Worm (Caenorhabditis elegans) whole organism, L4 larva: Measurements from ENCODE around the gene gst-44.
A peak's percentile ranks its signal among the peaks of the same experiment; 100 is the strongest.

Experiments used
- D1046.2 ChIP-seq: fragments of 200-800 bp; sonication (Bioruptor generic); IDR thresholded peaks from 2 replicates; pipeline ENCODE4 v1.3.6; 2022; ENCODE audit warnings: missing genetic modification characterization, missing compliant biosample characterization
- F49E8.2 ChIP-seq: sonication (generic microtip); optimal IDR thresholded peaks from 2 replicates; lab custom pipeline; 2016; ENCODE audit warnings: missing compliant biosample characterization, mild to moderate bottlenecking, missing genetic modification characterization, borderline replicate concordance
- T20F7.1 ChIP-seq: fragments of 200-800 bp; sonication (Bioruptor generic); optimal IDR thresholded peaks from 2 replicates; lab custom pipeline; 2018; ENCODE audit warnings: mild to moderate bottlenecking, missing genetic modification characterization, missing compliant biosample characterization
- aly-2 ChIP-seq: sonication (generic microtip); optimal IDR thresholded peaks from 2 replicates; lab custom pipeline; 2018; ENCODE audit warnings: missing biosample characterization, missing genetic modification characterization
- attf-4 ChIP-seq: sonication (generic microtip); optimal IDR thresholded peaks from 3 replicates; lab custom pipeline; 2017; ENCODE audit warnings: missing biosample characterization, missing genetic modification characterization
- cey-2 ChIP-seq: sonication (generic microtip); optimal IDR thresholded peaks from 3 replicates; lab custom pipeline; 2017; ENCODE audit warnings: missing genetic modification characterization, mild to moderate bottlenecking, missing compliant biosample characterization, antibody characterized with exemption, borderline replicate concordance; ENCODE audit not compliant: insufficient read depth
- daf-8 ChIP-seq: fragments of 200-800 bp; sonication (Bioruptor generic); IDR thresholded peaks from 2 replicates; pipeline ENCODE4 v1.3.6; 2022; ENCODE audit warnings: missing genetic modification characterization, missing compliant biosample characterization
- dmd-9 ChIP-seq: fragments of 200-800 bp; sonication (Bioruptor generic); IDR thresholded peaks from 2 replicates; pipeline ENCODE4 v1.3.6; 2022; ENCODE audit warnings: missing genetic modification reagents, missing genetic modification characterization, missing compliant biosample characterization
- dpl-1 ChIP-seq: fragments of 150-350 bp; optimal IDR thresholded peaks from 2 replicates; lab custom pipeline; 2014; ENCODE audit warnings: missing biosample characterization, missing genetic modification reagents, missing genetic modification characterization
- duxl-1 ChIP-seq: sonication (generic microtip); optimal IDR thresholded peaks from 2 replicates; lab custom pipeline; 2016; ENCODE audit warnings: mild to moderate bottlenecking, missing genetic modification characterization, moderate library complexity, missing compliant biosample characterization; ENCODE audit not compliant: poor library complexity
- egl-43 ChIP-seq: fragments of 200-800 bp; sonication (Bioruptor generic); IDR thresholded peaks from 2 replicates; pipeline ENCODE4 v1.3.6; 2022; ENCODE audit warnings: missing genetic modification reagents, missing genetic modification characterization, missing compliant biosample characterization
- fos-1 ChIP-seq: fragments of 150-350 bp; optimal IDR thresholded peaks from 2 replicates; lab custom pipeline; 2014; ENCODE audit warnings: missing biosample characterization, missing genetic modification characterization
- lin-13 ChIP-seq: fragments of 150-350 bp; optimal IDR thresholded peaks from 2 replicates; lab custom pipeline; 2014; ENCODE audit warnings: missing biosample characterization, missing genetic modification reagents, missing genetic modification characterization
- lin-15B ChIP-seq: fragments of 150-350 bp; sonication (generic microtip); optimal IDR thresholded peaks from 3 replicates; lab custom pipeline; 2014; ENCODE audit warnings: missing biosample characterization, missing genetic modification characterization
- lsy-2 ChIP-seq, 2 experiments: fragments of 150-350 bp in 1 of 2; sonication (generic microtip) in 1 of 2; optimal IDR thresholded peaks; 2 replicates each; lab custom pipeline; 2014 to 2017; ENCODE audit warnings: missing biosample characterization in 2 of 2, missing genetic modification characterization in 2 of 2
- madf-5 ChIP-seq, 2 experiments: fragments of 200-800 bp; sonication (Bioruptor generic); IDR thresholded peaks; 2 replicates each; pipeline ENCODE4 v1.3.6; 2022; ENCODE audit warnings: missing compliant biosample characterization in 2 of 2, missing genetic modification characterization in 2 of 2
- nhr-10 ChIP-seq: fragments of 150-350 bp; optimal IDR thresholded peaks from 2 replicates; lab custom pipeline; 2014; ENCODE audit warnings: missing biosample characterization, missing genetic modification characterization
- nhr-11 ChIP-seq: fragments of 150-350 bp; optimal IDR thresholded peaks from 2 replicates; lab custom pipeline; 2014; ENCODE audit warnings: missing biosample characterization, missing genetic modification characterization
- nhr-41 ChIP-seq: fragments of 200-800 bp; sonication (Bioruptor generic); IDR thresholded peaks from 2 replicates; pipeline ENCODE4 v1.3.6; 2022; ENCODE audit warnings: missing genetic modification reagents, missing genetic modification characterization, missing compliant biosample characterization
- nhr-42 ChIP-seq: fragments of 200-800 bp; sonication (Bioruptor generic); IDR thresholded peaks from 2 replicates; pipeline ENCODE4 v1.3.6; 2022; ENCODE audit warnings: missing genetic modification characterization, missing compliant biosample characterization
- nhr-48 ChIP-seq: sonication (generic microtip); optimal IDR thresholded peaks from 2 replicates; lab custom pipeline; 2016; ENCODE audit warnings: mild to moderate bottlenecking, missing genetic modification characterization, missing compliant biosample characterization
- pha-4 ChIP-seq, 2 experiments: fragments of 150-350 bp in 1 of 2; fragments of 200-800 bp in 1 of 2; sonication (Bioruptor generic) in 1 of 2; IDR thresholded peaks in 1 of 2; optimal IDR thresholded peaks in 1 of 2; 2 replicates each; pipeline versions ENCODE4 v1.3.6 to Lab custom; 2014 to 2022; ENCODE audit warnings: missing genetic modification characterization in 2 of 2, missing genetic modification reagents in 2 of 2, missing biosample characterization in 1 of 2, missing compliant biosample characterization in 1 of 2
- rbr-2 ChIP-seq: sonication (generic microtip); optimal IDR thresholded peaks from 2 replicates; lab custom pipeline; 2016; ENCODE audit warnings: missing genotype, missing genetic modification characterization, missing compliant biosample characterization
- sdz-12 ChIP-seq: fragments of 200-800 bp; sonication (Bioruptor generic); optimal IDR thresholded peaks from 2 replicates; lab custom pipeline; 2018; ENCODE audit warnings: mild to moderate bottlenecking, missing genetic modification characterization, missing compliant biosample characterization
- set-16 ChIP-seq: fragments of 200-800 bp; sonication (Bioruptor generic); IDR thresholded peaks from 2 replicates; pipeline ENCODE4 v1.3.6; 2022; ENCODE audit warnings: missing genetic modification reagents, missing genetic modification characterization, missing compliant biosample characterization
- snpc-1.2 ChIP-seq: fragments of 200-800 bp; sonication (Bioruptor generic); IDR thresholded peaks from 2 replicates; pipeline ENCODE4 v1.3.6; 2022; ENCODE audit warnings: missing genetic modification reagents, missing genetic modification characterization, missing compliant biosample characterization
- spr-3 ChIP-seq: fragments of 200-800 bp; sonication (Bioruptor generic); optimal IDR thresholded peaks from 2 replicates; lab custom pipeline; 2018; ENCODE audit warnings: mild to moderate bottlenecking, missing genetic modification characterization, missing compliant biosample characterization
- unc-130 ChIP-seq: sonication (generic microtip); optimal IDR thresholded peaks from 2 replicates; lab custom pipeline; 2016; ENCODE audit warnings: missing genetic modification reagents, missing genetic modification characterization, missing compliant biosample characterization
- unc-62 ChIP-seq, 3 experiments: fragments of 150-350 bp in 1 of 3; sonication (generic microtip); optimal IDR thresholded peaks in 2 of 3; peaks in 1 of 3; 1 replicate in 1 of 3; 2 replicates in 2 of 3; lab custom pipeline; 2014 to 2017; ENCODE audit warnings: missing biosample characterization in 3 of 3, missing genetic modification characterization in 3 of 3, missing genetic modification reagents in 3 of 3, missing genotype in 1 of 3
- vab-7 ChIP-seq: fragments of 200-800 bp; sonication (Bioruptor generic); IDR thresholded peaks from 2 replicates; pipeline ENCODE4 v1.3.6; 2022; ENCODE audit warnings: missing genetic modification reagents, missing genetic modification characterization, missing compliant biosample characterization
- zfp-3 ChIP-seq: fragments of 200-800 bp; sonication (Bioruptor generic); conservative IDR thresholded peaks from 2 replicates; pipeline ENCODE4 v1.3.6; 2022; ENCODE audit warnings: missing genetic modification reagents, missing genetic modification characterization, missing compliant biosample characterization
- zip-11 ChIP-seq: fragments of 200-800 bp; sonication (Bioruptor generic); IDR thresholded peaks from 2 replicates; pipeline ENCODE4 v1.3.6; 2022; ENCODE audit warnings: missing genetic modification characterization, missing compliant biosample characterization
- ztf-11 ChIP-seq: fragments of 150-350 bp; optimal IDR thresholded peaks from 2 replicates; lab custom pipeline; 2014; ENCODE audit warnings: missing biosample characterization, missing genetic modification characterization

The gst-44 gene

DNA sequence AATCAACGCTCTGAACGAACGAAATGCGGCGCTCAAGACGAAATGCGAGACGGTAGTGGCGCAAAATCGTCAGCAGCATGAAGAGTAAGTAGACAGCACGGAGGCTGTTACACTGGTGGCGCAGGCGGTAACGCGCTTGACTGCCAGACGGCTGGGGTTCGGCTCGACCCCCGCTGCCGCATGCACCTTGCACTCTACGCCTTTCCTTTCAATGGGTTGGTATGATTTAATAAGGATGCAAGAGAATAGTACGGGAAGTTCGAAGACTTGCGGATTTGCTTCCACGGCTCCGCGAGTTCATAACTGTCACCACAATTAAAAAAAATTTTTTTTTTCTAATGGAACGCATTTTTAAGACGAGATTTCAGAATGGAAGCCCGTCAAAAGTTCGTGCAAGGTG, 20.7 kb upstream of the gst-44 start (continued):
- TF ChIP-seq zip-11 (GFP tag; lab: Robert Waterston, UW) (0 out of 2 replicates have a peak, but pooled peaks have one; percentile 65), dmd-9 (GFP tag; lab: Robert Waterston, UW) (peak; percentile 75), ztf-11 (no peak), nhr-11 (tag; lab: Kevin White, UChicago) (peak; percentile 37), daf-8 (GFP tag; lab: Robert Waterston, UW) (no peak), lsy-2 (tag; optimal IDR thresholded peaks at IDR 0.05; lab: Kevin White, UChicago) (peak in 1 of 2 experiments; percentile 68), lin-13 (GFP tag; lab: Kevin White, UChicago) (peak; percentile 89), unc-62 (GFP tag; optimal IDR thresholded peaks at IDR 0.05 in 1 of 2; lab: Kevin White, UChicago) (peak in 1 of 2 experiments; percentile 97), unc-62 (tag; optimal IDR thresholded peaks at IDR 0.05; lab: Kevin White, UChicago) (no peak), nhr-10 (tag; lab: Kevin White, UChicago) (no peak), sdz-12 (GFP tag; lab: Kevin White, UChicago) (peak; percentile 69), nhr-41 (GFP tag; lab: Robert Waterston, UW) (peak; percentile 88), vab-7 (GFP tag; lab: Robert Waterston, UW) (peak; percentile 90), spr-3 (GFP tag; lab: Kevin White, UChicago) (peak; percentile 83), F49E8.2 (tag; lab: Kevin White, UChicago) (peak; percentile 84), dpl-1 (GFP tag; lab: Kevin White, UChicago) (peak; percentile 48), pha-4 (GFP tag; IDR thresholded peaks at IDR 0.05; lab: Robert Waterston, UW) (peak; percentile 90), pha-4 (tag; optimal IDR thresholded peaks at IDR 0.05; lab: Kevin White, UChicago) (no peak), zfp-3 (GFP tag; lab: Robert Waterston, UW) (peak; percentile 62; the same call in 1 of the 2 replicates), madf-5 (GFP tag; IDR thresholded peaks at IDR 0.05; lab: Robert Waterston, UW) (peak; percentile 65 to 79; a peak in 2 of 4 replicates), aly-2 (tag; lab: Kevin White, UChicago) (no peak)

DNA sequence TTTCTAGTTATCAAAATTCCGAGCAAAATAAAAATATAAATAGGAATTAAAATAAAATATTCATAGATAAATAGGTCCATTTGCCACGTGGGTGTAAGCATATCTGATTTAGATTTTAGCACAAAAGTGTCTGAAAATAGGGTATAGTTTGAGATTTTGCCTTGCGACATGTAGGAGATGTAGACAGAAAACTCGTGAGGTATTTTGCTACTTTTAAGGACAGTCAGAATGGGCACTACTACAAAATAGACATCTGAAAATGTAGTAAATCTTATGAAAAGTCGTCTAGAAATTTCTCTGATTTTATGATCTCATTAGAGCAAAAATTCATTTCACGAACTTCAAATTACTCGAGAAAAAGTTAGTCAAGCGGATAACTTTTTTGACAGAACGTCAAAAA, 16.0 kb upstream of the gst-44 start, which contains the start of gene srv-34:
srv-34 (minus strand) TSS at position 101 of the 400 bp plus-strand sequence.
- TF ChIP-seq attf-4 (tag; lab: Kevin White, UChicago) (no peak), unc-62 (GFP tag; optimal IDR thresholded peaks at IDR 0.05 in 1 of 2; lab: Kevin White, UChicago) (peak in 1 of 2 experiments; percentile 62), unc-62 (tag; optimal IDR thresholded peaks at IDR 0.05; lab: Kevin White, UChicago) (no peak)

DNA sequence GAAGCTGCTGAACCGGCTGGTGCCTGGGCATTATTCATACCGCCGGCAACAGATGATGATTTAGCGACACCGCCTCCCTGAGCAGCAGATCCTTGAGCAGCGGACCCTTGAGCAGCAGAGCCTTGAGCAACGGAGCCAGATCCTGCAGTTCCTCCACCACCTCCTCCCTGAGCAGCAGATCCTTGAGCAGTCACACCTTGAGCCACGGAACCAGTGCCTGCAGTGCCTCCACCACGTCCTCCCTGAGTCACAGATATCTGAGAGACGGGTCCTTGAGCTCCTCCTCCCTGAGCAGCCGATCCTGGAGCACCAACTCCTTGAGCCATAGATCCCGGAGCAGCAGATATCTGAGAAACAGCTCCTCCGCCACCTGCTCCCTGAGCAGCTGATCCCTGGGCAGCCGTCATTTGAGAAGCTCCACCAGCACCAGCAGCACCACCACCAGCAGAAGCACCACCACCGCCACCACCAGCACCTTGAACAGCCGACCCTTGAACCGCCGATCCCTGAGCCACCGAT, 14.2 kb upstream of the gst-44 start:
- TF ChIP-seq set-16 (GFP tag; lab: Robert Waterston, UW) (peak; percentile 95), duxl-1 (tag; lab: Kevin White, UChicago) (no peak), snpc-1.2 (GFP tag; lab: Robert Waterston, UW) (0 out of 2 replicates have a peak, but pooled peaks have one; percentile 41)

DNA sequence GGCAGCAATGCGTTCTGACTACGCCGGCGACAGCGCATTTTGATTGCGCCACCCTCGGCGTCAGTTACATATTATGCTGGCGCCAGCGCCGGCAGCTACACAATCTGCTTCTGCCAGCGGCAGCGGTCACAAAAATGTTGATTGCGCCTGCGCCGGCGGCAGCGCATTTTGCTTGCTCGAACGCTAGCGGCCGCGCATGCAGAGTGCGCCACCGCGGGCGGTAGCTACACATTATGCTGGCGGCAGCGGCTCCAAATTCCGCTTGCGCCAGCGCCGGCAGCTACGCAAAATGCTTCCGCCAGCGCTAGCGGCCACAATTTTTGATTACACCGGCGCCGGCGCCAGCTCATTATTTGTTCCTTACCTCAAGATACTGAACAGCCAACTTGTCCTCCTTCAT, 13.5 kb upstream of the gst-44 start:
- TF ChIP-seq dmd-9 (GFP tag; lab: Robert Waterston, UW) (0 out of 2 replicates have a peak, but pooled peaks have one; percentile 21), egl-43 (GFP tag; lab: Robert Waterston, UW) (peak; percentile 60; the same call in 1 of the 2 replicates), nhr-42 (GFP tag; lab: Robert Waterston, UW) (peak; percentile 25; the same call in 1 of the 2 replicates), lin-15B (tag; lab: Kevin White, UChicago) (no peak), nhr-48 (no peak), D1046.2 (GFP tag; lab: Robert Waterston, UW) (peak; percentile 72; the same call in 1 of the 2 replicates), set-16 (GFP tag; lab: Robert Waterston, UW) (peak; percentile 91), T20F7.1 (GFP tag; lab: Kevin White, UChicago) (no peak)
- TF ChIP-seq, all 104 proteins: peak for 5

DNA sequence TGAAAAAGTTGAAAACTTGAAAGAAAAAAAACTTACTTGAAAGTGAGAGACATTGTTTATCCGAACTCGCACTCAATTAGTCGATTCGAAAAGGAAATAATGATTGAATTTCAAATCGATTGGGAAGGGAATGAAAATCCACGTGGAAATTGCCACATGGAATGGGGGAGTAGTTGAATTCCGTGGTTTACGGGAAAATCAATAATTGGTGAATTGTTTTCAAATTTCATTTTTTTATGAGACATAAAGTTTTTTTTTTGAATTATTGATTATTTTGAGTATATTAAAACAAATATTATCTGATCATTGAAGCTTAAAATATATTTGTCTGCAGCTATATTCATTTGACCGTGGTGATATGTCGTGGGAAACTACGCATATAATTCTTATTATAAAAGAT, 12.8 kb upstream of the gst-44 start, which contains the start of gene F13A7.1:
F13A7.1 (minus strand) TSS at position 101 of the 400 bp plus-strand sequence.
- no peak for TF ChIP-seq rbr-2 (tag; lab: Kevin White, UChicago)
- TF ChIP-seq fos-1 (tag; lab: Kevin White, UChicago): no peak
- TF ChIP-seq zfp-3 (GFP tag; lab: Robert Waterston, UW): no peak
- no peak for TF ChIP-seq cey-2
- no peak for TF ChIP-seq daf-8 (GFP tag; lab: Robert Waterston, UW)
- TF ChIP-seq dpl-1 (GFP tag; lab: Kevin White, UChicago): no peak
- TF ChIP-seq unc-130 (GFP tag; lab: Kevin White, UChicago): no peak
